Fruit fly (Drosophila melanogaster) whole organism, prepupa: Measurements from ENCODE around the gene CG17778.

ENCODE experiments used
- Blimp-1 ChIP-seq: fragments of 200-800 bp; sonication (Bioruptor generic); optimal IDR thresholded peaks from 3 replicates; lab custom pipeline; 2017; ENCODE audit warnings: missing biosample characterization, missing genetic modification characterization, mild to moderate bottlenecking, moderate library complexity, missing genetic modification reagents
- CG10631 ChIP-seq: fragments of 200-800 bp; sonication (Bioruptor generic); optimal IDR thresholded peaks from 2 replicates; lab custom pipeline; 2016; ENCODE audit warnings: missing biosample characterization, missing genetic modification characterization
- CG11762 ChIP-seq: fragments of 200-800 bp; sonication (Bioruptor generic); optimal IDR thresholded peaks from 3 replicates; lab custom pipeline; 2016; ENCODE audit warnings: missing biosample characterization, missing genetic modification characterization; ENCODE audit not compliant: insufficient read depth
- CG16779 ChIP-seq: fragments of 200-800 bp; sonication (Bioruptor generic); optimal IDR thresholded peaks from 3 replicates; lab custom pipeline; 2017; ENCODE audit warnings: missing biosample characterization, mild to moderate bottlenecking, missing genetic modification characterization
- CG3032 ChIP-seq: fragments of 200-800 bp; optimal IDR thresholded peaks from 2 replicates; lab custom pipeline; 2019; ENCODE audit warnings: missing biosample characterization, mild to moderate bottlenecking, missing genetic modification characterization, moderate library complexity
- CG31627 ChIP-seq: fragments of 200-800 bp; sonication (Bioruptor generic); optimal IDR thresholded peaks from 3 replicates; lab custom pipeline; 2016; ENCODE audit warnings: missing biosample characterization, missing genetic modification characterization
- CG32006 ChIP-seq: fragments of 200-800 bp; sonication (Bioruptor generic); optimal IDR thresholded peaks from 3 replicates; lab custom pipeline; 2017; ENCODE audit warnings: missing biosample characterization, mild to moderate bottlenecking, missing genetic modification characterization
- CG34406 ChIP-seq: fragments of 200-800 bp; sonication (Bioruptor generic); optimal IDR thresholded peaks from 3 replicates; lab custom pipeline; 2016; ENCODE audit warnings: missing biosample characterization, missing genetic modification characterization
- CG4318 ChIP-seq: fragments of 200-800 bp; sonication (Bioruptor generic); optimal IDR thresholded peaks from 3 replicates; lab custom pipeline; 2017; ENCODE audit warnings: missing biosample characterization, mild to moderate bottlenecking, missing genetic modification characterization
- CG6163 ChIP-seq: fragments of 200-800 bp; sonication (Bioruptor generic); IDR thresholded peaks from 3 replicates; pipeline ENCODE4 v1.3.6; 2022; ENCODE audit warnings: missing biosample characterization, missing genetic modification characterization
- CG6276 ChIP-seq: fragments of 200-800 bp; sonication (Bioruptor generic); optimal IDR thresholded peaks from 2 replicates; lab custom pipeline; 2017; ENCODE audit warnings: missing biosample characterization, mild to moderate bottlenecking, missing genetic modification characterization
- CG6808 ChIP-seq: fragments of 200-800 bp; sonication (Bioruptor generic); optimal IDR thresholded peaks from 3 replicates; lab custom pipeline; 2017; ENCODE audit warnings: missing biosample characterization, missing genetic modification characterization, mild to moderate bottlenecking, moderate library complexity, missing genetic modification reagents
- CG6854 ChIP-seq: fragments of 200-800 bp; sonication (Bioruptor generic); optimal IDR thresholded peaks from 2 replicates; lab custom pipeline; 2017; ENCODE audit warnings: missing biosample characterization, mild to moderate bottlenecking, missing genetic modification characterization
- CG8119 ChIP-seq: fragments of 200-800 bp; sonication (Bioruptor generic); IDR thresholded peaks from 3 replicates; pipeline ENCODE4 v1.3.6; 2022; ENCODE audit warnings: missing biosample characterization, missing genetic modification characterization
- CG8632 ChIP-seq: fragments of 200-800 bp; sonication (Bioruptor generic); optimal IDR thresholded peaks from 3 replicates; lab custom pipeline; 2016; ENCODE audit warnings: missing biosample characterization, missing genetic modification characterization
- CG9139 ChIP-seq: fragments of 200-800 bp; sonication (Bioruptor generic); optimal IDR thresholded peaks from 3 replicates; lab custom pipeline; 2017; ENCODE audit warnings: missing biosample characterization, mild to moderate bottlenecking, missing genetic modification characterization
- Eip75B ChIP-seq: fragments of 200-800 bp; sonication (Bioruptor generic); optimal IDR thresholded peaks from 3 replicates; lab custom pipeline; 2016; ENCODE audit warnings: missing biosample characterization, missing genetic modification characterization
- Eip78C ChIP-seq: fragments of 200-800 bp; sonication (Bioruptor generic); peaks from one replicate; lab custom pipeline; 2016; ENCODE audit warnings: missing biosample characterization, missing genetic modification characterization
- Ets21C ChIP-seq: fragments of 200-800 bp; sonication (Bioruptor generic); optimal IDR thresholded peaks from 3 replicates; lab custom pipeline; 2016; ENCODE audit warnings: missing biosample characterization, missing genetic modification characterization
- Hr38 ChIP-seq: sonication (Bioruptor generic); optimal IDR thresholded peaks from 2 replicates; lab custom pipeline; 2016; ENCODE audit warnings: missing biosample characterization, missing genetic modification characterization
- Hr39 ChIP-seq: fragments of 200-800 bp; sonication (Bioruptor generic); optimal IDR thresholded peaks from 2 replicates; lab custom pipeline; 2016; ENCODE audit warnings: missing biosample characterization, missing genetic modification characterization
- Met ChIP-seq: fragments of 200-800 bp; sonication (Bioruptor generic); optimal IDR thresholded peaks from 3 replicates; lab custom pipeline; 2016; ENCODE audit warnings: missing biosample characterization, missing genetic modification characterization
- OdsH ChIP-seq: fragments of 200-800 bp; sonication (Bioruptor generic); optimal IDR thresholded peaks from 3 replicates; lab custom pipeline; 2016; ENCODE audit warnings: missing biosample characterization, missing genetic modification characterization
- achi ChIP-seq: fragments of 200-800 bp; sonication (Bioruptor generic); optimal IDR thresholded peaks from 3 replicates; lab custom pipeline; 2016; ENCODE audit warnings: missing biosample characterization, missing genetic modification characterization
- acj6 ChIP-seq: fragments of 200-800 bp; sonication (Bioruptor generic); optimal IDR thresholded peaks from 3 replicates; lab custom pipeline; 2016; ENCODE audit warnings: missing biosample characterization, missing genetic modification characterization
- cyc ChIP-seq: fragments of 200-800 bp; sonication (Bioruptor generic); optimal IDR thresholded peaks from 3 replicates; lab custom pipeline; 2016; ENCODE audit warnings: missing biosample characterization, missing genetic modification characterization
- dac ChIP-seq: fragments of 200-800 bp; sonication (Bioruptor generic); optimal IDR thresholded peaks from 2 replicates; lab custom pipeline; 2017; ENCODE audit warnings: missing biosample characterization, mild to moderate bottlenecking, missing genetic modification characterization
- dsx ChIP-seq: fragments of 200-800 bp; optimal IDR thresholded peaks from 3 replicates; lab custom pipeline; 2019; ENCODE audit warnings: missing biosample characterization, mild to moderate bottlenecking, missing genetic modification characterization, moderate library complexity; ENCODE audit not compliant: poor library complexity, severe bottlenecking
- esn ChIP-seq: fragments of 200-800 bp; sonication (Bioruptor generic); optimal IDR thresholded peaks from 2 replicates; lab custom pipeline; 2016; ENCODE audit warnings: missing biosample characterization, mild to moderate bottlenecking, missing genetic modification characterization, moderate library complexity
- fd59A ChIP-seq: fragments of 200-800 bp; sonication (Bioruptor generic); optimal IDR thresholded peaks from 2 replicates; lab custom pipeline; 2017; ENCODE audit warnings: missing biosample characterization, mild to moderate bottlenecking, missing genetic modification characterization, missing genetic modification reagents
- fkh ChIP-seq: fragments of 200-800 bp; sonication (Bioruptor generic); optimal IDR thresholded peaks from 3 replicates; lab custom pipeline; 2017; ENCODE audit warnings: missing biosample characterization, mild to moderate bottlenecking, missing genetic modification characterization, moderate library complexity
- spab ChIP-seq: fragments of 200-800 bp; sonication (Bioruptor generic); optimal IDR thresholded peaks from 2 replicates; lab custom pipeline; 2017; ENCODE audit warnings: missing biosample characterization, mild to moderate bottlenecking, missing genetic modification characterization, missing genetic modification reagents
- svp ChIP-seq: fragments of 200-800 bp; sonication (Bioruptor generic); peaks from one replicate; lab custom pipeline; 2016; ENCODE audit warnings: missing biosample characterization, missing genetic modification characterization

The CG17778 gene

dm6 chrX:452716-453115 is 41.7 kb upstream of the CG17778 start (continued):
- TF ChIP-seq CG8632 (no peak), CG3032 (tag; lab: Kevin White, UChicago) (peak; percentile 60), CG6854 (no peak), CG8119 (GFP tag; lab: Robert Waterston, UW) (no peak), spab (GFP tag; lab: Kevin White, UChicago) (peak; percentile 48), Blimp-1 (GFP tag; lab: Kevin White, UChicago) (no peak), CG6276 (no peak), CG6808 (GFP tag; lab: Kevin White, UChicago) (peak; percentile 42), esn (GFP tag; lab: Kevin White, UChicago) (no peak), CG31627 (GFP tag; lab: Kevin White, UChicago) (no peak), Hr38 (GFP tag; lab: Kevin White, UChicago) (no peak), Hr39 (no peak), Ets21C (GFP tag; lab: Kevin White, UChicago) (no peak), cyc (GFP tag; lab: Kevin White, UChicago) (no peak), CG9139 (peak; percentile 3), CG6163 (peak; percentile 37; the same call in 1 of the 3 replicates), fkh (GFP tag; lab: Kevin White, UChicago) (no peak), CG4318 (GFP tag; lab: Kevin White, UChicago) (no peak), CG34406 (GFP tag; lab: Kevin White, UChicago) (no peak), CG32006 (GFP tag; lab: Kevin White, UChicago) (no peak)

DNA sequence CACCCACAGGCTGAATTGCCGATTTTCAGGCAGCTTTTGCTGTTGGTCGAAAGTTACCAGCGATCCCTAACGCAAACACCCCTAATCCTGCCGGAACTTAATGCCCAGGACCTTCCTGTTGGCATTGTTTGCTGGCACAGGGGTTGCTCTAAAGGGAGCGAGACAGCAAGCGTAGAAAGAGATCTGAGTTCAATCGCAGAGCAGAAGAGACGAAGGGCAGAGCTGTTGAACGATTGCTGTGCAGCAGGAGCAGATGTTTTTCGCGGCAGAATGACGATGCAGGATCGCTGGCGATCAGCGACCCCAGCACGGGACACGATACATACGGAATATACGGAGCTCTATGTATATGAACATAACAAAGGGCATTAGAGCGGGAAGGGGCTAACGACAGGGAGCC is 37.5 kb upstream of the CG17778 start:
- TF ChIP-seq OdsH (GFP tag; lab: Kevin White, UChicago) (no peak), Hr38 (GFP tag; lab: Kevin White, UChicago) (no peak), Eip78C (GFP tag; lab: Kevin White, UChicago) (no peak), acj6 (GFP tag; lab: Kevin White, UChicago) (no peak), CG16779 (tag; lab: Kevin White, UChicago) (no peak)

dm6 chrX:457803-458202 is 36.6 kb upstream of the CG17778 start:
- TF ChIP-seq Eip78C (GFP tag; lab: Kevin White, UChicago) (peak; percentile 31), svp (GFP tag; lab: Kevin White, UChicago) (peak; percentile 57), Hr39 (no peak), CG4318 (GFP tag; lab: Kevin White, UChicago) (no peak)

DNA sequence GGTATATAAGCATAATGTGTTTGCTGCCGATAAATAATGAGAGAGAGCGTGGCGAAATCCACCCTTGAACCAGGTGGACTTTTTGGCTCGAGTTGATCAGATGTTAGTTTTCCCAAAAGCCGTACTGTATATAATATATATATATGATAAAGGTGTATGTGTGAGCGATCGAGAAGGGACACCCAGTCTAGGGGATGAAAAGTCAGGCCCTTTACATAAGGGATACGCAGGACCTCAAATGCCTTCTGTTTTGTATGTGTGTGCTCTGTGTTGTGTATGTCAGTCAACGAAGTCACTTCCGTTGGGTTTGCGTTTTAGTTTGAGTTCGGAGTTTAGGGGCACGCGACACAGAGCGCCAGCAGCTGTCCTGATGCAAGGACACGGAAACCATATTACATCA is 34.0 kb upstream of the CG17778 start, which contains the start of gene ase:
ase (plus strand) TSS at position 301 of the 400 bp plus-strand sequence.
- no peak for TF ChIP-seq achi
- TF ChIP-seq fd59A (GFP tag; lab: Kevin White, UChicago), result no peak
- no peak for TF ChIP-seq Blimp-1 (GFP tag; lab: Kevin White, UChicago)
- no peak for TF ChIP-seq CG10631
- no peak for TF ChIP-seq OdsH (GFP tag; lab: Kevin White, UChicago)
- TF ChIP-seq dsx (GFP tag; lab: Kevin White, UChicago), result no peak
- no peak for TF ChIP-seq CG11762 (GFP tag; lab: Kevin White, UChicago)

DNA sequence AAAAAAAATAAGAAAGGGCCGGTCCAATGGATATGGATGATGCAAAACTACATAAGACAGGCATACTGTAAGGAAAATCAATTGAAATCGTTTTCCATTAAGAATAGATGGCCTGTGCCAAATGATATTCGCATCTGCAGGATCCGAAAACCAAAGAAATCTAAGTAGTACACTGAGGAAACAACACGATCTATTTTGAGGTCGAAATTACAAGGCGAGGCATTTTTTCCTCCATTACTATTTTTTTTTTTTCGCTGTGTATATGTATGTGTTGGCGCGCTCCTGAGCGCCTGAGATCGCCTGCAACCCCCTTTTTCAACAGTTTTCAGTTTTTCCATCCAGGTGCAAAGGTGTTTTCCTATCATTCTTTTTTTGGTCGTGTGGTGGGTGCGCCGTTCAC is 30.5 kb upstream of the CG17778 start:
- TF ChIP-seq Met (GFP tag; lab: Kevin White, UChicago), result no peak
- TF ChIP-seq CG8119 (GFP tag; lab: Robert Waterston, UW), result no peak
- TF ChIP-seq Blimp-1 (GFP tag; lab: Kevin White, UChicago), result no peak
- TF ChIP-seq Ets21C (GFP tag; lab: Kevin White, UChicago), result no peak
- TF ChIP-seq CG9139, result no peak
- TF ChIP-seq cyc (GFP tag; lab: Kevin White, UChicago), result no peak
- TF ChIP-seq, all 60 proteins: peak for 0

- TF ChIP-seq Ets21C (GFP tag; lab: Kevin White, UChicago) (no peak), Hr39 (no peak), Met (GFP tag; lab: Kevin White, UChicago) (no peak), CG34406 (GFP tag; lab: Kevin White, UChicago) (no peak), svp (GFP tag; lab: Kevin White, UChicago) (no peak), spab (GFP tag; lab: Kevin White, UChicago) (no peak), Eip75B (no peak), dac (no peak)
Observed at dm6 chrX:469235-469634, 25.2 kb upstream of the CG17778 start, which contains the start of gene Cyp4g1. Gene Cyp4g1, minus strand, starts transcription at chrX:469335.
